Worm (Caenorhabditis elegans): ENCODE data around the gene T14B4.1.

DNA sequence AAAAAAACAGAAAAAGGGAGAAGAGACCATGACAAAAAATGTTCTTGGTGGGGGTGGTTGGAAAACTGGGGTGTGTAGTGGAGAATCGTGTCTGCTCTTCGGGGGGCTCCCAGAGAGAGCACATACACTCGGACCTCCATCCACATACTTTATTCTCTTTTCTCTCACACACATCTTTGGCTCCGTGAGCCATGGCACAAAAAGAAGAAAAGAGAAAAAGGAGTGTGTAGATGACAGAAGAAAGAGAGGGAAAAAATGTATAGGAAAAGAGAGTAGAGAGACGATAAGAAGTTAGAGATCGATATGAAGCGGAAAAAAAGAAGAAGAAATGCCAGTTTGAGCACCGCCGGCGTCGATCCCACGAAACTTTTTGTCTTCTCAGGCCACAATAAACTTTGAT lies 27.7 kb upstream of the T14B4.1 start:
- TF ChIP-seq daf-16 (GFP tag; optimal IDR thresholded peaks at IDR 0.05): no peak
- TF ChIP-seq daf-16 (tag; optimal IDR thresholded peaks at IDR 0.05): no peak
- TF ChIP-seq mep-1 (tag; optimal IDR thresholded peaks at IDR 0.05): peak; percentile 77
- TF ChIP-seq ztf-11 (tag; optimal IDR thresholded peaks at IDR 0.05): no peak
- TF ChIP-seq lin-13 (GFP tag; optimal IDR thresholded peaks at IDR 0.05): no peak
- no peak for TF ChIP-seq ama-1 (optimal IDR thresholded peaks at IDR 0.05)
- TF ChIP-seq nhr-11 (tag; optimal IDR thresholded peaks at IDR 0.05): peak; percentile 47
- TF ChIP-seq skn-1 (tag; optimal IDR thresholded peaks at IDR 0.05): no peak

Data from whole organism, L4 larva.